Fruit fly (Drosophila melanogaster): ENCODE measurements around the gene Cmpk.

The Cmpk gene

DNA sequence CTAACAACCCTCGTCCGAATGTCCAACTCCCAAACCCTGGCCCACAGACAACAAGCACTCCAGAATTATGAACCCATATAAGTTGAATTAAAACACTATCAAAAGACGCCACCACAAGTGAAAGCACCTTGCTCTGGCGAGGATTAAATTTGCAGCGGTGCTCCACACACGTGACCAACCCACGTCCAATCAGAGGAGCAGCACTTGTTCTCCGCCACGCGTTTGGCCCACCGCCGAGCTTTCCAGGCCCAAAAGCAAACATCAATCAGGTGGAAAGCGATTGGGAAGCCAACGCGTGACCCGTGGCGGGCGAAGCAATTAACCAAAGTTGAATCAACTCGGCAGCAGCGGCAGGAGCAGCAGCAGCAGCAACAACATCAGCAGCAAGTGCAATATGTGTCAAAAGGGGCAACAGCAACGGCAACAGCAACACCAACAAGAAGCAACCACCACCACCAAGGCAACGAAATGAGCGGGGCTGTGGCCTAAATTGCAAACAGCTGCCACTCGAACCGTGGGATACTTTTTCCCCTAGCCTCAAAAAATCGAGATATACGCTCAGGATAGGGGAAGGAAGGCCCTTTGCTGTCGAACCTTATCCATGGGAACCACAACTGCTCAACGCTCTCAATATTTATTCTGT lies 23.1 kb downstream of the Cmpk start (continued):
- no peak for TF ChIP-seq Hr39 (optimal IDR thresholded peaks at IDR 0.05)
- TF ChIP-seq nerfin-1 (tag; optimal IDR thresholded peaks at IDR 0.05), result peak; percentile 54
- peak; percentile 12 for TF ChIP-seq cg (GFP tag; optimal IDR thresholded peaks at IDR 0.05)
- TF ChIP-seq CG8765 (GFP tag; IDR thresholded peaks at IDR 0.05), result no peak
- TF ChIP-seq dysf (GFP tag; IDR thresholded peaks at IDR 0.05), result 0 out of 3 replicates have a peak, but pooled peaks have one; percentile 31
- no peak for TF ChIP-seq CG12155 (GFP tag; optimal IDR thresholded peaks at IDR 0.05)
- no peak for TF ChIP-seq crp (GFP tag; optimal IDR thresholded peaks at IDR 0.05)
- TF ChIP-seq CG18476 (GFP tag; optimal IDR thresholded peaks at IDR 0.05), result no peak
- no peak for TF ChIP-seq slou (GFP tag; optimal IDR thresholded peaks at IDR 0.05)
- TF ChIP-seq Hmx (GFP tag; optimal IDR thresholded peaks at IDR 0.05), result no peak
- no peak for TF ChIP-seq TFAM (GFP tag; optimal IDR thresholded peaks at IDR 0.05)
- TF ChIP-seq CG14050 (GFP tag; IDR thresholded peaks at IDR 0.05), result no peak
- TF ChIP-seq zf30C (GFP tag; optimal IDR thresholded peaks at IDR 0.05), result no peak
- no peak for TF ChIP-seq scrt (GFP tag; optimal IDR thresholded peaks at IDR 0.05)
- TF ChIP-seq CG32767 (GFP tag; IDR thresholded peaks at IDR 0.05), result no peak
- TF ChIP-seq B-H2 (GFP tag; optimal IDR thresholded peaks at IDR 0.05), result no peak
- TF ChIP-seq usp (GFP tag; optimal IDR thresholded peaks at IDR 0.05), result no peak
- no peak for TF ChIP-seq hkb (optimal IDR thresholded peaks at IDR 0.05)
- TF ChIP-seq hkb (GFP tag; IDR thresholded peaks at IDR 0.05), result no peak
- peak; percentile 72 for TF ChIP-seq kni (GFP tag; optimal IDR thresholded peaks at IDR 0.05)
- no peak for TF ChIP-seq CG2116 (GFP tag; optimal IDR thresholded peaks at IDR 0.05)
- TF ChIP-seq chif (GFP tag; optimal IDR thresholded peaks at IDR 0.05), result no peak
- no peak for TF ChIP-seq BtbVII (GFP tag; optimal IDR thresholded peaks at IDR 0.05)
- TF ChIP-seq MTF-1 (GFP tag; optimal IDR thresholded peaks at IDR 0.05; ENCODE audit: borderline replicate concordance), result no peak
- TF ChIP-seq knrl (GFP tag; IDR thresholded peaks at IDR 0.05; ENCODE audit: partially characterized antibody), result no peak
- no peak for TF ChIP-seq trem (tag; optimal IDR thresholded peaks at IDR 0.05)
- no peak for TF ChIP-seq CG7928 (GFP tag; optimal IDR thresholded peaks at IDR 0.05)
- TF ChIP-seq z (GFP tag; IDR thresholded peaks at IDR 0.05), result peak; percentile 47; the same call in 1 of the 3 replicates
- TF ChIP-seq Taf1 (GFP tag; IDR thresholded peaks at IDR 0.05), result no peak
- TF ChIP-seq Oli (tag; optimal IDR thresholded peaks at IDR 0.05), result no peak
- TF ChIP-seq vnd (GFP tag; IDR thresholded peaks at IDR 0.05; ENCODE audit: partially characterized antibody), result no peak
- peak; percentile 85 for TF ChIP-seq sqz (GFP tag; optimal IDR thresholded peaks at IDR 0.05)
- TF ChIP-seq abd-A (tag; optimal IDR thresholded peaks at IDR 0.05), result no peak
- TF ChIP-seq HLH4C (GFP tag; IDR thresholded peaks at IDR 0.05; ENCODE audit: partially characterized antibody), result no peak
- TF ChIP-seq CoRest (tag; optimal IDR thresholded peaks at IDR 0.05), result no peak
- no peak for TF ChIP-seq CG6175 (GFP tag; IDR thresholded peaks at IDR 0.05)
- no peak for TF ChIP-seq H15 (GFP tag; IDR thresholded peaks at IDR 0.05)
- TF ChIP-seq CG16863 (GFP tag; optimal IDR thresholded peaks at IDR 0.05), result no peak
- no peak for TF ChIP-seq CG12104 (GFP tag; optimal IDR thresholded peaks at IDR 0.05)
- TF ChIP-seq nmo (GFP tag; optimal IDR thresholded peaks at IDR 0.05), result no peak
- no peak for TF ChIP-seq CG10543 (GFP tag; optimal IDR thresholded peaks at IDR 0.05)
- TF ChIP-seq CG8388 (GFP tag; optimal IDR thresholded peaks at IDR 0.05), result no peak
- TF ChIP-seq CG12219 (GFP tag; optimal IDR thresholded peaks at IDR 0.05), result no peak
- no peak for TF ChIP-seq CG7271 (tag; optimal IDR thresholded peaks at IDR 0.05)
- no peak for TF ChIP-seq mam (GFP tag; optimal IDR thresholded peaks at IDR 0.05)
- TF ChIP-seq CG3281 (GFP tag; optimal IDR thresholded peaks at IDR 0.05), result no peak
- no peak for TF ChIP-seq CG6654 (GFP tag; optimal IDR thresholded peaks at IDR 0.05)
- TF ChIP-seq insv (GFP tag; optimal IDR thresholded peaks at IDR 0.05), result peak in 1 of 2 experiments; percentile 27
- TF ChIP-seq HLHmδ (GFP tag; optimal IDR thresholded peaks at IDR 0.05), result peak; percentile 57
- TF ChIP-seq jumu (GFP tag; optimal IDR thresholded peaks at IDR 0.05), result no peak
- no peak for TF ChIP-seq h (optimal IDR thresholded peaks at IDR 0.05)

All from whole organism, embryonic.